Fruit fly (Drosophila melanogaster): ENCODE results near the gene daed.

daed gene

dm6 chr2L:2202853-2203717, 13.0 kb downstream of the daed start (continued):
- no peak for TF ChIP-seq YL-1 (GFP tag; optimal IDR thresholded peaks at IDR 0.05)
- TF ChIP-seq lmd (GFP tag; IDR thresholded peaks at IDR 0.05), result no peak
- peak; percentile 71 for TF ChIP-seq bbx (GFP tag; IDR thresholded peaks at IDR 0.05; ENCODE audit: partially characterized antibody)
- no peak for TF ChIP-seq CG7271 (tag; optimal IDR thresholded peaks at IDR 0.05)
- TF ChIP-seq CG8359 (GFP tag; optimal IDR thresholded peaks at IDR 0.05; ENCODE audit: borderline replicate concordance), result no peak
- TF ChIP-seq Kr (GFP tag; optimal IDR thresholded peaks at IDR 0.05), result no peak
- no peak for TF ChIP-seq CG10462 (GFP tag; optimal IDR thresholded peaks at IDR 0.05)
- peak; percentile 16 for TF ChIP-seq Lhr (GFP tag; optimal IDR thresholded peaks at IDR 0.05)
- TF ChIP-seq CG4854 (GFP tag; optimal IDR thresholded peaks at IDR 0.05), result no peak
- TF ChIP-seq tin (GFP tag; optimal IDR thresholded peaks at IDR 0.05), result no peak
- TF ChIP-seq CG6765 (GFP tag; optimal IDR thresholded peaks at IDR 0.05), result no peak
- TF ChIP-seq CG4617 (GFP tag; optimal IDR thresholded peaks at IDR 0.05; ENCODE audit: borderline replicate concordance), result no peak
- TF ChIP-seq Hsf (GFP tag; optimal IDR thresholded peaks at IDR 0.05), result no peak
- TF ChIP-seq toy (GFP tag; IDR thresholded peaks at IDR 0.05), result no peak
- 0 out of 2 replicates have a peak, but pooled peaks have one; percentile 35 for TF ChIP-seq ttk (GFP tag; IDR thresholded peaks at IDR 0.05)
- TF ChIP-seq HmgZ (tag; optimal IDR thresholded peaks at IDR 0.05), result no peak
- TF ChIP-seq CG42726 (GFP tag; IDR thresholded peaks at IDR 0.05; ENCODE audit: partially characterized antibody), result no peak
- TF ChIP-seq Hr3 (GFP tag; optimal IDR thresholded peaks at IDR 0.05), result no peak
- no peak for TF ChIP-seq az2 (GFP tag; optimal IDR thresholded peaks at IDR 0.05)
- no peak for TF ChIP-seq Sox100B (GFP tag; optimal IDR thresholded peaks at IDR 0.05)
- no peak for TF ChIP-seq hth (optimal IDR thresholded peaks at IDR 0.05)
- TF ChIP-seq CG7357 (GFP tag; IDR thresholded peaks at IDR 0.05), result no peak
- peak; percentile 27 for TF ChIP-seq CG2712 (tag; optimal IDR thresholded peaks at IDR 0.05)
- TF ChIP-seq tx (GFP tag; optimal IDR thresholded peaks at IDR 0.05), result no peak
- no peak for TF ChIP-seq CG10366 (GFP tag; IDR thresholded peaks at IDR 0.05)
- TF ChIP-seq CG4820 (GFP tag; optimal IDR thresholded peaks at IDR 0.05), result no peak
- TF ChIP-seq CG7745 (tag; optimal IDR thresholded peaks at IDR 0.05), result no peak
- no peak for TF ChIP-seq GATAe (GFP tag; conservative IDR thresholded peaks at IDR 0.05)
- TF ChIP-seq Side (GFP tag; optimal IDR thresholded peaks at IDR 0.05), result no peak
- no peak for TF ChIP-seq CG12942 (GFP tag; optimal IDR thresholded peaks at IDR 0.05)
- TF ChIP-seq CG5245 (GFP tag; optimal IDR thresholded peaks at IDR 0.05), result no peak
- TF ChIP-seq Bgb (GFP tag; IDR thresholded peaks at IDR 0.05; ENCODE audit: partially characterized antibody), result peak; percentile 66
- no peak for TF ChIP-seq CG6654 (GFP tag; optimal IDR thresholded peaks at IDR 0.05)
- TF ChIP-seq sob (GFP tag; IDR thresholded peaks at IDR 0.05), result peak; percentile 33; the same call in 1 of the 2 replicates
- no peak for TF ChIP-seq CG16779 (GFP tag; IDR thresholded peaks at IDR 0.05)
- peak; percentile 3 for TF ChIP-seq mirr (GFP tag; optimal IDR thresholded peaks at IDR 0.05)
- no peak for TF ChIP-seq CG13424 (tag; optimal IDR thresholded peaks at IDR 0.05)
- no peak for TF ChIP-seq CG9797 (GFP tag; optimal IDR thresholded peaks at IDR 0.05)
- no peak for TF ChIP-seq Spps (tag; optimal IDR thresholded peaks at IDR 0.05)
- TF ChIP-seq CG10321 (GFP tag; IDR thresholded peaks at IDR 0.05), result peak; percentile 46; the same call in 1 of the 2 replicates
- TF ChIP-seq MTF-1 (GFP tag; optimal IDR thresholded peaks at IDR 0.05; ENCODE audit: borderline replicate concordance), result no peak
- peak; percentile 26 for TF ChIP-seq Nf-YB (GFP tag; optimal IDR thresholded peaks at IDR 0.05)
- TF ChIP-seq bab2 (GFP tag; optimal IDR thresholded peaks at IDR 0.05), result no peak
- TF ChIP-seq Chrac-16 (GFP tag; optimal IDR thresholded peaks at IDR 0.05), result no peak
- no peak for TF ChIP-seq ATbp (GFP tag; optimal IDR thresholded peaks at IDR 0.05)
- TF ChIP-seq CG6272 (GFP tag; IDR thresholded peaks at IDR 0.05), result 0 out of 2 replicates have a peak, but pooled peaks have one; percentile 20
- peak; percentile 8 for TF ChIP-seq CG11723 (GFP tag; optimal IDR thresholded peaks at IDR 0.05)
- no peak for TF ChIP-seq CG15696 (tag; optimal IDR thresholded peaks at IDR 0.05)
- TF ChIP-seq cato (GFP tag; optimal IDR thresholded peaks at IDR 0.05; ENCODE audit: borderline replicate concordance), result no peak
